Worm (Caenorhabditis elegans): Measurements from ENCODE around the gene epac-1.
A peak's percentile ranks its signal among the peaks of the same experiment; 100 is the strongest.
"Not testable (repeated sequence)": the region's sequence is repeated elsewhere in the genome, so short reads cannot be mapped to it uniquely, and the experiment has no call there.

The epac-1 gene

ce11 chrIII:10218587-10218986, 29.6 kb downstream of the epac-1 start, which contains the start of the genes rde-4 and cox-14:
TSS of gene rde-4 (minus strand) at chrIII:10218646.
TSS of gene cox-14 (plus strand) at chrIII:10218942.
- TF ChIP-seq lin-39 (tag; optimal IDR thresholded peaks at IDR 0.05) (peak; percentile 90), pha-4 (tag; optimal IDR thresholded peaks at IDR 0.05) (peak; percentile 97), nhr-23 (tag; optimal IDR thresholded peaks at IDR 0.05) (peak; percentile 94), skn-1 (tag; optimal IDR thresholded peaks at IDR 0.05) (peak; percentile 81), nhr-25 (tag; optimal IDR thresholded peaks at IDR 0.05) (peak; percentile 54), ceh-82 (tag; optimal IDR thresholded peaks at IDR 0.05) (peak; percentile 20), snpc-4 (tag; optimal IDR thresholded peaks at IDR 0.05) (peak; percentile 44), ceh-16 (tag; optimal IDR thresholded peaks at IDR 0.05) (no peak), lin-15B (tag; optimal IDR thresholded peaks at IDR 0.05) (peak; percentile 94), pqm-1 (tag; optimal IDR thresholded peaks at IDR 0.05) (peak; percentile 68), ceh-28 (tag; optimal IDR thresholded peaks at IDR 0.05) (no peak), egl-5 (tag; optimal IDR thresholded peaks at IDR 0.05) (peak; percentile 97), nhr-237 (tag; optimal IDR thresholded peaks at IDR 0.05) (no peak), nhr-43 (tag; optimal IDR thresholded peaks at IDR 0.05; ENCODE audit: poor library complexity, severe bottlenecking) (peak; percentile 59), ama-1 (optimal IDR thresholded peaks at IDR 0.05) (peak; percentile 15), lsy-12 (tag; optimal IDR thresholded peaks at IDR 0.05) (no peak), mdl-1 (tag; optimal IDR thresholded peaks at IDR 0.05) (no peak), egl-27 (tag; optimal IDR thresholded peaks at IDR 0.05) (no peak), unc-39 (tag; optimal IDR thresholded peaks at IDR 0.05) (no peak), fkh-10 (GFP tag; optimal IDR thresholded peaks at IDR 0.05) (peak; percentile 70), nfya-1 (tag; optimal IDR thresholded peaks at IDR 0.05; ENCODE audit: insufficient read depth) (peak; percentile 97), hmg-11 (tag; optimal IDR thresholded peaks at IDR 0.05) (peak; percentile 44)

ce11 chrIII:10221860-10222259, 32.8 kb downstream of the epac-1 start, which contains the start of gene Y70G10A.4:
TSS of gene Y70G10A.4 (plus strand) at chrIII:10222160.
- TF ChIP-seq mdl-1, hmg-11, lsy-12 (tag; optimal IDR thresholded peaks at IDR 0.05): not testable (repeated sequence)

- no peak for TF ChIP-seq nhr-67 (tag; optimal IDR thresholded peaks at IDR 0.05)
- no peak for TF ChIP-seq elt-3 (tag; optimal IDR thresholded peaks at IDR 0.05)
- no peak for TF ChIP-seq pha-4 (tag; optimal IDR thresholded peaks at IDR 0.05)
- no peak for TF ChIP-seq ceh-9 (tag; optimal IDR thresholded peaks at IDR 0.05)
- TF ChIP-seq elt-1 (tag; optimal IDR thresholded peaks at IDR 0.05), result no peak
- TF ChIP-seq sea-2 (GFP tag; optimal IDR thresholded peaks at IDR 0.05), result no peak
These were observed 42.6 kb downstream of the epac-1 start for ce11 chrIII:10231641-10232040.

- no peak for TF ChIP-seq ceh-82 (tag; optimal IDR thresholded peaks at IDR 0.05)
- TF ChIP-seq R02D3.7 (tag; optimal IDR thresholded peaks at IDR 0.05), result no peak
- no peak for TF ChIP-seq ceh-28 (tag; optimal IDR thresholded peaks at IDR 0.05)
- TF ChIP-seq pqm-1 (tag; optimal IDR thresholded peaks at IDR 0.05), result no peak
- no peak for TF ChIP-seq nhr-25 (tag; optimal IDR thresholded peaks at IDR 0.05)
- TF ChIP-seq nhr-77 (tag; optimal IDR thresholded peaks at IDR 0.05), result no peak
- no peak for TF ChIP-seq sea-2 (GFP tag; optimal IDR thresholded peaks at IDR 0.05)
- no peak for TF ChIP-seq nhr-76 (tag; optimal IDR thresholded peaks at IDR 0.05)
- no peak for TF ChIP-seq egl-5 (tag; optimal IDR thresholded peaks at IDR 0.05)
- TF ChIP-seq nfya-1 (tag; optimal IDR thresholded peaks at IDR 0.05; ENCODE audit: insufficient read depth), result no peak
- no peak for TF ChIP-seq ceh-9 (tag; optimal IDR thresholded peaks at IDR 0.05)
- no peak for TF ChIP-seq mml-1 (tag; optimal IDR thresholded peaks at IDR 0.05)
- no peak for TF ChIP-seq nhr-28 (tag; optimal IDR thresholded peaks at IDR 0.05)
- no peak for TF ChIP-seq elt-2 (tag; optimal IDR thresholded peaks at IDR 0.05)
- no peak for TF ChIP-seq ceh-16 (tag; optimal IDR thresholded peaks at IDR 0.05)
- no peak for TF ChIP-seq zag-1 (tag; optimal IDR thresholded peaks at IDR 0.05)
- no peak for TF ChIP-seq ZK546.5 (tag; optimal IDR thresholded peaks at IDR 0.05)
- TF ChIP-seq nhr-237 (tag; optimal IDR thresholded peaks at IDR 0.05), result no peak
- TF ChIP-seq lin-15B (tag; optimal IDR thresholded peaks at IDR 0.05), result no peak
These were observed 45.0 kb downstream of the epac-1 start, which contains the start of gene paml-1 for ce11 chrIII:10233979-10234378. TSS of gene paml-1 (minus strand) at chrIII:10234079.
